Worm (Caenorhabditis elegans) whole organism, L4/young adult: ENCODE results near the gene T02G5.14.

Experiments
- W03F9.2 ChIP-seq: fragments of 150-350 bp; optimal IDR thresholded peaks from 2 replicates; lab custom pipeline; 2014; ENCODE audit warnings: missing biosample characterization, missing genetic modification characterization
- dao-5 ChIP-seq: sonication (generic microtip); optimal IDR thresholded peaks from 2 replicates; lab custom pipeline; 2016; ENCODE audit warnings: missing genotype, missing genetic modification characterization, moderate library complexity, missing compliant biosample characterization
- him-1 ChIP-seq: sonication (generic microtip); optimal IDR thresholded peaks from 2 replicates; lab custom pipeline; 2016; ENCODE audit warnings: missing genotype, missing genetic modification reagents, missing genetic modification characterization, missing compliant biosample characterization

ce11 chrII:7050021-7050722, 33.9 kb upstream of the T02G5.14 start, which contains the start of the genes tcer-1 and ZK1127.5:
- peak; percentile 74 for TF ChIP-seq W03F9.2 (tag; lab: Kevin White, UChicago)
- TF ChIP-seq him-1: no peak
- TF ChIP-seq dao-5 (tag; lab: Kevin White, UChicago): no peak
